Fruit fly (Drosophila melanogaster) Kc167 (cell line): ENCODE results near the gene Cpr5C.

Experiments used
- Myc ChIP-seq: fragments of >200 bp; optimal IDR thresholded peaks from 2 replicates; lab custom pipeline; 2017; ENCODE audit warnings: missing external identifiers
- Sin3A ChIP-seq: fragments of >200 bp; optimal IDR thresholded peaks from 2 replicates; lab custom pipeline; 2018; ENCODE audit warnings: missing external identifiers
- h ChIP-seq: fragments of >200 bp; optimal IDR thresholded peaks from 3 replicates; lab custom pipeline; 2018; ENCODE audit warnings: missing external identifiers
- insv ChIP-seq: fragments of >200 bp; optimal IDR thresholded peaks from 3 replicates; lab custom pipeline; 2018; ENCODE audit warnings: missing external identifiers
- psq ChIP-seq: fragments of >200 bp; optimal IDR thresholded peaks from 2 replicates; lab custom pipeline; 2017; ENCODE audit warnings: missing external identifiers
- ttk ChIP-seq: sonication (Bioruptor generic); optimal IDR thresholded peaks from 2 replicates; lab custom pipeline; 2017; ENCODE audit warnings: missing external identifiers

The Cpr5C gene

dm6 chrX:5781520-5781919, 23.0 kb upstream of the Cpr5C start, which contains the start of gene CG3108:
Gene CG3108 (minus strand): TSS chrX:5781620.
- TF ChIP-seq Sin3A (no peak), ttk (no peak), insv (lab: Kevin White, UChicago) (no peak), psq (no peak), h (lab: Kevin White, UChicago) (no peak), Myc (no peak)

- TF ChIP-seq h (lab: Kevin White, UChicago): no peak
- TF ChIP-seq insv (lab: Kevin White, UChicago): no peak
- no peak for TF ChIP-seq psq
Measured at dm6 chrX:5783260-5784040, 21.0 kb upstream of the Cpr5C start.

dm6 chrX:5786559-5786958, 17.9 kb upstream of the Cpr5C start:
- TF ChIP-seq Myc (no peak), psq (no peak), Sin3A (no peak), h (lab: Kevin White, UChicago) (no peak), ttk (no peak), insv (lab: Kevin White, UChicago) (no peak)

dm6 chrX:5789187-5789586, 15.3 kb upstream of the Cpr5C start, which contains the start of gene CG15767:
Gene CG15767 (plus strand): TSS chrX:5789487.
- TF ChIP-seq h (lab: Kevin White, UChicago): no peak

dm6 chrX:5791840-5792239, 12.6 kb upstream of the Cpr5C start, which contains the start of gene CG12239:
Gene CG12239 (plus strand): TSS chrX:5792140.
- no peak for TF ChIP-seq h (lab: Kevin White, UChicago)
- no peak for TF ChIP-seq ttk

dm6 chrX:5800634-5801033, 3.8 kb upstream of the Cpr5C start:
- TF ChIP-seq insv (lab: Kevin White, UChicago): no peak

- TF ChIP-seq Myc: no peak
- no peak for TF ChIP-seq h (lab: Kevin White, UChicago)
- TF ChIP-seq ttk: no peak
- no peak for TF ChIP-seq insv (lab: Kevin White, UChicago)
- no peak for TF ChIP-seq Sin3A
- no peak for TF ChIP-seq psq
Measured at dm6 chrX:5808654-5809053, 4.2 kb downstream of the Cpr5C start, which contains the start of gene Prosbeta2R1. Gene Prosbeta2R1 (plus strand): TSS chrX:5808954.

dm6 chrX:5812877-5813276, 8.4 kb downstream of the Cpr5C start, which contains the start of gene CG44329:
Gene CG44329 (minus strand): TSS chrX:5812977.
- TF ChIP-seq insv (lab: Kevin White, UChicago): no peak
- TF ChIP-seq psq: no peak
- no peak for TF ChIP-seq Sin3A
- no peak for TF ChIP-seq ttk
- no peak for TF ChIP-seq Myc
- no peak for TF ChIP-seq h (lab: Kevin White, UChicago)

- TF ChIP-seq Sin3A (no peak), psq (no peak), insv (lab: Kevin White, UChicago) (no peak), h (lab: Kevin White, UChicago) (no peak), ttk (no peak), Myc (no peak)
Measured at dm6 chrX:5815720-5816119, 11.2 kb downstream of the Cpr5C start, which contains the start of gene AgmNAT. Gene AgmNAT (minus strand): TSS chrX:5815820.

- TF ChIP-seq insv (lab: Kevin White, UChicago): no peak
- TF ChIP-seq Sin3A: no peak
- TF ChIP-seq Myc: no peak
- no peak for TF ChIP-seq ttk
- TF ChIP-seq psq: no peak
- TF ChIP-seq h (lab: Kevin White, UChicago): no peak
Measured at dm6 chrX:5817191-5817590, 12.7 kb downstream of the Cpr5C start.

dm6 chrX:5818428-5818827, 14.0 kb downstream of the Cpr5C start, which contains the start of gene CG15765:
Gene CG15765 (plus strand): TSS chrX:5818559.
- TF ChIP-seq h (lab: Kevin White, UChicago) (no peak), psq (no peak), Myc (no peak), insv (lab: Kevin White, UChicago) (no peak), Sin3A (no peak)

- TF ChIP-seq insv (lab: Kevin White, UChicago): no peak
- no peak for TF ChIP-seq ttk
Measured at dm6 chrX:5819972-5820371, 15.5 kb downstream of the Cpr5C start.

dm6 chrX:5839737-5840136, 35.3 kb downstream of the Cpr5C start:
- no peak for TF ChIP-seq ttk
- no peak for TF ChIP-seq Myc
- no peak for TF ChIP-seq Sin3A
- no peak for TF ChIP-seq psq
- no peak for TF ChIP-seq h (lab: Kevin White, UChicago)
- TF ChIP-seq insv (lab: Kevin White, UChicago): no peak

dm6 chrX:5844980-5845379, 40.5 kb downstream of the Cpr5C start, which contains the start of gene CG12729:
Gene CG12729 (plus strand): TSS chrX:5845280.
- no peak for TF ChIP-seq h (lab: Kevin White, UChicago)
- TF ChIP-seq ttk: no peak
- TF ChIP-seq Myc: no peak
- no peak for TF ChIP-seq psq
- no peak for TF ChIP-seq insv (lab: Kevin White, UChicago)
- no peak for TF ChIP-seq Sin3A
